Worm (Caenorhabditis elegans) whole organism, mixed stage, embryonic: ENCODE measurements around the gene pdk-1.

ENCODE experiments used
- blmp-1 ChIP-seq: fragments of 150-350 bp; optimal IDR thresholded peaks from 2 replicates; lab custom pipeline; 2014; ENCODE audit warnings: missing biosample characterization, missing genetic modification characterization
- ham-2 ChIP-seq: fragments of 200-800 bp; sonication (Bioruptor generic); optimal IDR thresholded peaks from 2 replicates; lab custom pipeline; 2018; ENCODE audit warnings: mild to moderate bottlenecking, missing genetic modification characterization, missing compliant biosample characterization
- lsy-2 ChIP-seq: fragments of 150-350 bp; optimal IDR thresholded peaks from 2 replicates; lab custom pipeline; 2014; ENCODE audit warnings: missing biosample characterization, missing genetic modification characterization
- mab-5 ChIP-seq: fragments of 150-350 bp; optimal IDR thresholded peaks from 2 replicates; lab custom pipeline; 2014; ENCODE audit warnings: missing biosample characterization, missing genetic modification characterization
- mep-1 ChIP-seq: fragments of 150-350 bp; optimal IDR thresholded peaks from 2 replicates; lab custom pipeline; 2017; ENCODE audit warnings: missing biosample characterization, missing genetic modification reagents, missing genetic modification characterization, inconsistent platforms
- nhr-2 ChIP-seq: fragments of 150-350 bp; optimal IDR thresholded peaks from 2 replicates; lab custom pipeline; 2014; ENCODE audit warnings: missing biosample characterization, missing genetic modification characterization
- nhr-237 ChIP-seq: fragments of 150-350 bp; optimal IDR thresholded peaks from 2 replicates; lab custom pipeline; 2014; ENCODE audit warnings: missing biosample characterization, missing genetic modification characterization
- nhr-76 ChIP-seq: sonication (generic microtip); optimal IDR thresholded peaks from 2 replicates; lab custom pipeline; 2017; ENCODE audit warnings: missing biosample characterization, missing genetic modification characterization
- snpc-4 ChIP-seq: fragments of 150-350 bp; optimal IDR thresholded peaks from 2 replicates; lab custom pipeline; 2014; ENCODE audit warnings: missing biosample characterization, missing genetic modification characterization
- sptf-1 ChIP-seq: sonication (generic microtip); optimal IDR thresholded peaks from 2 replicates; lab custom pipeline; 2017; ENCODE audit warnings: mild to moderate bottlenecking, missing genetic modification characterization, moderate library complexity, missing compliant biosample characterization
- unc-62 ChIP-seq: fragments of 150-350 bp; optimal IDR thresholded peaks from 2 replicates; lab custom pipeline; 2014; ENCODE audit warnings: missing biosample characterization, missing genetic modification reagents, missing genetic modification characterization

- TF ChIP-seq blmp-1 (tag; lab: Kevin White, UChicago) (no peak), lsy-2 (tag; lab: Kevin White, UChicago) (no peak), nhr-237 (tag; lab: Kevin White, UChicago) (no peak), mab-5 (no peak), sptf-1 (tag; lab: Kevin White, UChicago) (no peak), snpc-4 (tag; lab: Kevin White, UChicago) (no peak), nhr-76 (tag; lab: Kevin White, UChicago) (no peak), unc-62 (GFP tag; lab: Kevin White, UChicago) (no peak), nhr-2 (tag; lab: Kevin White, UChicago) (no peak), ham-2 (GFP tag; lab: Kevin White, UChicago) (no peak), mep-1 (tag; lab: Kevin White, UChicago) (no peak)
Measured at ce11 chrX:1367416-1367815, 46.3 kb downstream of the pdk-1 start, which contains the start of gene dgn-2.
